Fruit fly (Drosophila melanogaster) whole organism, pupa: ENCODE results near the gene Polr3E.

Source experiments
- CG10348 ChIP-seq: fragments of 200-800 bp; sonication (Bioruptor generic); IDR thresholded peaks from 2 replicates; pipeline ENCODE4 v1.3.6; 2022; ENCODE audit warnings: missing biosample characterization, missing genetic modification characterization
- CG12605 ChIP-seq: fragments of 200-800 bp; sonication (Bioruptor generic); IDR thresholded peaks from 2 replicates; pipeline ENCODE4 v1.3.6; 2022; ENCODE audit warnings: missing biosample characterization, missing genetic modification characterization
- CG13204 ChIP-seq: fragments of 200-800 bp; sonication (Bioruptor generic); optimal IDR thresholded peaks from 2 replicates; lab custom pipeline; 2018; ENCODE audit warnings: missing biosample characterization, mild to moderate bottlenecking, missing genetic modification characterization, moderate library complexity
- CG14655 ChIP-seq: fragments of 200-800 bp; sonication (Bioruptor generic); optimal IDR thresholded peaks from 3 replicates; lab custom pipeline; 2017; ENCODE audit warnings: mild to moderate bottlenecking, missing biosample characterization, missing genetic modification reagents, missing genetic modification characterization
- CG15710 ChIP-seq: fragments of 200-800 bp; sonication (Bioruptor generic); optimal IDR thresholded peaks from 2 replicates; lab custom pipeline; 2018; ENCODE audit warnings: missing biosample characterization, mild to moderate bottlenecking, missing genetic modification characterization, moderate library complexity
- CG17806 ChIP-seq: fragments of 200-800 bp; sonication (Bioruptor generic); optimal IDR thresholded peaks from 2 replicates; lab custom pipeline; 2018; ENCODE audit warnings: missing biosample characterization, mild to moderate bottlenecking, missing genetic modification characterization, moderate library complexity
- CG32121 ChIP-seq: fragments of 200-800 bp; sonication (Bioruptor generic); IDR thresholded peaks from 2 replicates; pipeline ENCODE4 v1.3.6; 2022; ENCODE audit warnings: missing biosample characterization, missing genetic modification characterization
- CG34367 ChIP-seq: fragments of 200-800 bp; sonication (Bioruptor generic); optimal IDR thresholded peaks from 2 replicates; lab custom pipeline; 2018; ENCODE audit warnings: missing biosample characterization, mild to moderate bottlenecking, missing genetic modification characterization
- CG4496 ChIP-seq: fragments of 200-800 bp; sonication (Bioruptor generic); IDR thresholded peaks from 3 replicates; pipeline ENCODE4 v1.3.6; 2022; ENCODE audit warnings: missing biosample characterization, missing genetic modification characterization
- CG8159 ChIP-seq: fragments of 200-800 bp; sonication (Bioruptor generic); optimal IDR thresholded peaks from 3 replicates; lab custom pipeline; 2018; ENCODE audit warnings: missing biosample characterization, mild to moderate bottlenecking, missing genetic modification characterization, moderate library complexity
- CG8301 ChIP-seq: fragments of 200-800 bp; sonication (Bioruptor generic); optimal IDR thresholded peaks from 2 replicates; lab custom pipeline; 2018; ENCODE audit warnings: missing biosample characterization, mild to moderate bottlenecking, missing genetic modification characterization
- CG9948 ChIP-seq: fragments of 200-800 bp; sonication (Bioruptor generic); optimal IDR thresholded peaks from 2 replicates; lab custom pipeline; 2018; ENCODE audit warnings: missing biosample characterization, mild to moderate bottlenecking, missing genetic modification characterization, moderate library complexity
- D1 ChIP-seq: fragments of 200-800 bp; sonication (Bioruptor generic); optimal IDR thresholded peaks from 2 replicates; lab custom pipeline; 2018; ENCODE audit warnings: missing biosample characterization, mild to moderate bottlenecking, missing genetic modification characterization, moderate library complexity
- EcR ChIP-seq: fragments of 200-800 bp; sonication (Bioruptor generic); optimal IDR thresholded peaks from 3 replicates; lab custom pipeline; 2019; ENCODE audit warnings: missing biosample characterization, missing genetic modification characterization, mild to moderate bottlenecking, moderate library complexity, missing genetic modification reagents
- Ets98B ChIP-seq: fragments of 200-800 bp; sonication (Bioruptor generic); IDR thresholded peaks from 2 replicates; pipeline ENCODE4 v1.3.6; 2022; ENCODE audit warnings: missing biosample characterization, missing genetic modification characterization
- Pif1A ChIP-seq: fragments of 200-800 bp; sonication (Bioruptor generic); optimal IDR thresholded peaks from 3 replicates; lab custom pipeline; 2016; ENCODE audit warnings: missing biosample characterization, missing genetic modification characterization
- Pif1B ChIP-seq: fragments of 200-800 bp; sonication (Bioruptor generic); optimal IDR thresholded peaks from 3 replicates; lab custom pipeline; 2016; ENCODE audit warnings: missing biosample characterization, missing genetic modification characterization
- Snoo ChIP-seq: fragments of 200-800 bp; sonication (Bioruptor generic); optimal IDR thresholded peaks from 3 replicates; lab custom pipeline; 2017; ENCODE audit warnings: missing biosample characterization, mild to moderate bottlenecking, missing genetic modification characterization, inconsistent platforms
- fd96Ca ChIP-seq: fragments of 200-800 bp; sonication (Bioruptor generic); IDR thresholded peaks from 3 replicates; pipeline ENCODE4 v1.3.6; 2022; ENCODE audit warnings: missing biosample characterization, missing genetic modification characterization
- gl ChIP-seq: fragments of 200-800 bp; sonication (Bioruptor generic); optimal IDR thresholded peaks from 2 replicates; lab custom pipeline; 2018; ENCODE audit warnings: missing biosample characterization, mild to moderate bottlenecking, missing genetic modification characterization
- rn ChIP-seq: fragments of 200-800 bp; sonication (Bioruptor generic); IDR thresholded peaks from 2 replicates; pipeline ENCODE4 v1.3.6; 2022; ENCODE audit warnings: missing biosample characterization, missing genetic modification characterization

Polr3E gene

DNA sequence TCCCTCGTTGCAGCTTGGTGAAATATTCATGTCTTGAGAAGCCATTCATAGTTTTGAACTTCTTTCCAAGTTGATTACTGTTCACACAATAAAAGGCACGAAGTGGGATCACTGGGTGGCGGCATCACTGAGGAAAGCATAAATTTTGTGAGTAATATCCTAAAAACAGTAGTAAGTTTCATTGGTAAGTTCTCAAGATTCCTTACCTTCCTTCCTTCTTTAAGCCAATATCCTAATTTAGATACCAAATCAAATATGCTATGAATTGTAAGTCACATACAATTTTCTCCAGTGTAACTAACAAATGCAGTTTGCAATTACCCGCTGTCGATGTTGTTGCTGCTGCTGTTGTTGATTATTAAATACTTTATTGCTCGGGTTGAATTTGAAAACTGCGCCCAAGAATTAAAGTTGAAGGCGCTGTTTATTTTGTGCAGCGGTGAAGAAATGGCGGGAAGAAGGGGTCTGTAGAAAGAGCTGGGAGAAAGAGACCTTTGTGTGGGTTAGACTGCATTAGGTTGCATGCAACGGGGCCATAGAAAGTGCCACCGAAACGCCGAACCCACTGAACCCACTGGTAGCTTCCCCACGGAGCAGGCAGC, 14.6 kb downstream of the Polr3E start:
- TF ChIP-seq fd96Ca (GFP tag; lab: Robert Waterston, UW) (peak; percentile 42; the same call in 1 of the 3 replicates), CG4496 (no peak), D1 (tag; lab: Kevin White, UChicago) (no peak), CG15710 (tag; lab: Kevin White, UChicago) (peak; percentile 16), Ets98B (GFP tag; lab: Robert Waterston, UW) (peak; percentile 27; the same call in 1 of the 2 replicates), CG17806 (tag; lab: Kevin White, UChicago) (peak; percentile 32), CG8301 (peak; percentile 54), CG10348 (GFP tag; lab: Robert Waterston, UW) (no peak), rn (GFP tag; lab: Robert Waterston, UW) (0 out of 2 replicates have a peak, but pooled peaks have one; percentile 9), Snoo (no peak), CG9948 (tag; lab: Kevin White, UChicago) (peak; percentile 30), CG12605 (GFP tag; lab: Robert Waterston, UW) (0 out of 2 replicates have a peak, but pooled peaks have one; percentile 21), CG34367 (peak; percentile 12), EcR (GFP tag; lab: Kevin White, UChicago) (no peak), CG32121 (GFP tag; lab: Robert Waterston, UW) (no peak), CG8159 (tag; lab: Kevin White, UChicago) (peak; percentile 19), Pif1A (GFP tag; lab: Kevin White, UChicago) (peak; percentile 48), gl (tag; lab: Kevin White, UChicago) (no peak), CG13204 (GFP tag; lab: Kevin White, UChicago) (no peak), Pif1B (GFP tag; lab: Kevin White, UChicago) (no peak), CG14655 (GFP tag; lab: Kevin White, UChicago) (peak; percentile 61)

DNA sequence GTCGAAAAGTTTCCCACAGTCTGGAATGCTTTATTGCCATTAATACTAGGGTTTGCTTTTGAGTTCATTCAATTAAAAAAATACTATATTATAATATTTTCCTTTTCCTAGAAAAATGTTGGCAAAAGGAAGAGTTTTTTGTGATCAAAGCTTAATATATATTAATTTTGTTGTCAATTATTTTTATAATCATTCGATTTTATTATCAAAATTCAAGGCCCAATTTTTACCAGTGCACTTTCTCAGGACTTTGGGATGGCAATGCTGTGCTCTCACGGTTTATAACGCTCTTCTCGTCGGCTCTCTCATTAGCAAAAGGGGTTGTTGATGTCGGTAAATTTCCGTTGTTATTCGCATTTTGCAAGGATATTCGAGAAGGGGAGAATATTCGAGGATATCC, 15.4 kb downstream of the Polr3E start:
- TF ChIP-seq CG15710 (tag; lab: Kevin White, UChicago) (peak; percentile 15), Snoo (no peak), CG13204 (GFP tag; lab: Kevin White, UChicago) (no peak), rn (GFP tag; lab: Robert Waterston, UW) (no peak), CG14655 (GFP tag; lab: Kevin White, UChicago) (peak; percentile 49), CG10348 (GFP tag; lab: Robert Waterston, UW) (no peak), EcR (GFP tag; lab: Kevin White, UChicago) (no peak), CG8301 (peak; percentile 16), Ets98B (GFP tag; lab: Robert Waterston, UW) (no peak), CG34367 (peak; percentile 8), Pif1A (GFP tag; lab: Kevin White, UChicago) (peak; percentile 13), fd96Ca (GFP tag; lab: Robert Waterston, UW) (no peak), CG12605 (GFP tag; lab: Robert Waterston, UW) (no peak), D1 (tag; lab: Kevin White, UChicago) (no peak), Pif1B (GFP tag; lab: Kevin White, UChicago) (no peak), gl (tag; lab: Kevin White, UChicago) (no peak), CG17806 (tag; lab: Kevin White, UChicago) (peak; percentile 36), CG4496 (no peak), CG32121 (GFP tag; lab: Robert Waterston, UW) (no peak), CG8159 (tag; lab: Kevin White, UChicago) (peak; percentile 59), CG9948 (tag; lab: Kevin White, UChicago) (peak; percentile 29)
- TF ChIP-seq, all 21 proteins: peak for 8

DNA sequence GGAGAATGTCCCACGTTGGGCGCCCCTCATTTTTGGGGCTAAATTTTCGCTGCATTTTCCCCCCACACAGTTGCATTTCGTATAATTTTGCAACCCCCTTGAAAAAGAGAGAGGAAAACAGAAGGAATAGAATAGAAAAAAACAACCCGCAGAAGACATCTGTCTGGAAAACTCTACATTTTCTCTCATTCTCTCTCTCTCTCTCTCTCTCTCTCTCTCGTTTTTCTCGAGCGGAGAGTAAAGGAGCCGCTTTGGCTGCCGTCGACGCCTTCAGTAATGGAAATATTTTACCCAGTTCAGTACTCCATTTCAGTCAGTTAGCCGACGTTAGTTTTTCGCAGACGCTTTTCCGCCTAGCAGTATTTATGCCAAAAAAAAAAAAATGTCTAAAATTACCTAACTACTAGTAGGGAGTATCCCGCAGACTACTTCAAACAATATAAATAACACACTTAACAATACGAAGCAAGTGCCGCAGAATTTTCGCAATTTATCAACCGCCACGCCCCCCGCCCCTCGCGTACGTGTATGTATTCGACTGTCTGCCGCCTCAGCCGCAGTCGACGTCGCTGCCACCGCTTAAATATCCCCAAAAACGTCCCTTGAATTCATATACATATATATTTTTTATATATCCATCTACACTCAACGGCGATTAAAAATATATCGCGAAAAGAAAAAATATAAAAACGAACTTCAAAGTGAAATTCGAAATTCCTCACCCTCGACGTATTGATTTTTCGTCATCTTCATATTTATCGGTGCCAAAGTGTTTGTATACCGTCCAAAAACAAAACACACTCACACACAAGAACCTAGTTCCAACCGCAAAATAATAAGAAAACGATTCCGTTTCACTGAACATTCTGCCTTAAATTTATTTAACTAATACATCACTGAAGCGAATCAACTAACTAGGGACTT, 16.4 kb downstream of the Polr3E start:
- TF ChIP-seq CG12605 (GFP tag; lab: Robert Waterston, UW) (no peak), Pif1A (GFP tag; lab: Kevin White, UChicago) (no peak), gl (tag; lab: Kevin White, UChicago) (no peak), Ets98B (GFP tag; lab: Robert Waterston, UW) (no peak), fd96Ca (GFP tag; lab: Robert Waterston, UW) (no peak), Snoo (no peak), CG8159 (tag; lab: Kevin White, UChicago) (no peak), Pif1B (GFP tag; lab: Kevin White, UChicago) (no peak), CG34367 (no peak), CG13204 (GFP tag; lab: Kevin White, UChicago) (no peak), CG15710 (tag; lab: Kevin White, UChicago) (no peak), CG8301 (no peak), CG17806 (tag; lab: Kevin White, UChicago) (no peak), rn (GFP tag; lab: Robert Waterston, UW) (no peak), CG10348 (GFP tag; lab: Robert Waterston, UW) (no peak), EcR (GFP tag; lab: Kevin White, UChicago) (no peak), D1 (tag; lab: Kevin White, UChicago) (no peak), CG14655 (GFP tag; lab: Kevin White, UChicago) (no peak)

DNA sequence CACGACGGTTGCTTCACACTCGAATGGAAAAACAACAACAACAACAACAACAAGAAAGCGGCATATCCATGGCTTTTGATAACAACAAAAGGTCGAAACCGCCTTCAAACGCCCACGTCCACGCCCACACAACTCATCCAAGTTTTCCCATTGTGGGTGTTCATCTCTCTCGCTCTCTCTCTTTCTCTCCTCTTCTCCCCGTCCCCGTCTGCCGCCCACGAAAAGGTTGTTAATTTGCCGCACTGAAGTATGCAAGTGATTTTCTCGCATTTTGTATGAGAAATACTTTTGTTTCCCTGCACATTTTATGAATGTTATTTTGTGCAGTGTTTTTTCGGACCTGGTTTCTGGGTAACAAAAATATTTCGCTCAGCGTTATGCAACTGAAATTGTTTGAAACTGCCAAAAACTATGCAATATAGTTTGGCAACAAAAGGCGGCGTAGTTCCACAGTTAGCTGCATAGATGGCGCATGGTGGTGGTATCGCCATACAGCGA, 17.8 kb downstream of the Polr3E start:
- TF ChIP-seq fd96Ca (GFP tag; lab: Robert Waterston, UW) (0 out of 3 replicates have a peak, but pooled peaks have one; percentile 27), EcR (GFP tag; lab: Kevin White, UChicago) (peak; percentile 71), D1 (tag; lab: Kevin White, UChicago) (no peak), Ets98B (GFP tag; lab: Robert Waterston, UW) (peak; percentile 63), CG8301 (peak; percentile 12), rn (GFP tag; lab: Robert Waterston, UW) (no peak), Pif1A (GFP tag; lab: Kevin White, UChicago) (no peak), CG17806 (tag; lab: Kevin White, UChicago) (peak; percentile 5), CG12605 (GFP tag; lab: Robert Waterston, UW) (no peak; the same call in 1 of the 2 replicates), CG32121 (GFP tag; lab: Robert Waterston, UW) (no peak), CG14655 (GFP tag; lab: Kevin White, UChicago) (no peak), CG34367 (no peak), CG9948 (tag; lab: Kevin White, UChicago) (no peak), CG13204 (GFP tag; lab: Kevin White, UChicago) (no peak), gl (tag; lab: Kevin White, UChicago) (no peak), Snoo (peak; percentile 14), CG8159 (tag; lab: Kevin White, UChicago) (no peak), CG15710 (tag; lab: Kevin White, UChicago) (no peak), CG10348 (GFP tag; lab: Robert Waterston, UW) (no peak), CG4496 (peak; percentile 61; the same call in 2 of the 3 replicates), Pif1B (GFP tag; lab: Kevin White, UChicago) (no peak)
